Worm (Caenorhabditis elegans) whole organism, L4 larva: ENCODE data around the gene Y41C4A.9.
A peak's percentile ranks its signal among the peaks of the same experiment; 100 is the strongest.

ENCODE experiments used
- D1046.2 ChIP-seq: fragments of 200-800 bp; sonication (Bioruptor generic); IDR thresholded peaks from 2 replicates; pipeline ENCODE4 v1.3.6; 2022; ENCODE audit warnings: missing genetic modification characterization, missing compliant biosample characterization
- F37D6.2 ChIP-seq: sonication (generic microtip); optimal IDR thresholded peaks from 2 replicates; lab custom pipeline; 2016; ENCODE audit warnings: mild to moderate bottlenecking, missing genetic modification characterization, missing compliant biosample characterization
- R02D3.7 ChIP-seq: fragments of 150-350 bp; sonication (generic microtip); optimal IDR thresholded peaks from 3 replicates; lab custom pipeline; 2014; ENCODE audit warnings: missing biosample characterization, missing genetic modification characterization
- T20F7.1 ChIP-seq: fragments of 200-800 bp; sonication (Bioruptor generic); optimal IDR thresholded peaks from 2 replicates; lab custom pipeline; 2018; ENCODE audit warnings: mild to moderate bottlenecking, missing genetic modification characterization, missing compliant biosample characterization
- T26A8.4 ChIP-seq: fragments of 200-800 bp; sonication (Bioruptor generic); IDR thresholded peaks from 2 replicates; pipeline ENCODE4 v1.3.6; 2022; ENCODE audit warnings: missing genetic modification characterization, missing compliant biosample characterization
- Y105C5A.15 ChIP-seq: fragments of 200-800 bp; sonication (Bioruptor generic); IDR thresholded peaks from 2 replicates; pipeline ENCODE4 v1.3.6; 2022; ENCODE audit warnings: missing genetic modification characterization, missing compliant biosample characterization
- Y48G9A.11 ChIP-seq: fragments of 200-800 bp; sonication (Bioruptor generic); IDR thresholded peaks from 2 replicates; pipeline ENCODE4 v1.3.6; 2022; ENCODE audit warnings: missing genetic modification reagents, missing genetic modification characterization, missing compliant biosample characterization
- Y5F2A.4 ChIP-seq: fragments of 200-800 bp; sonication (Bioruptor generic); optimal IDR thresholded peaks from 2 replicates; lab custom pipeline; 2018; ENCODE audit warnings: mild to moderate bottlenecking, missing genetic modification characterization, missing compliant biosample characterization
- aha-1 ChIP-seq: fragments of 150-350 bp; peaks from one replicate; lab custom pipeline; 2014; ENCODE audit warnings: missing biosample characterization, missing genetic modification characterization
- aly-2 ChIP-seq: sonication (generic microtip); optimal IDR thresholded peaks from 2 replicates; lab custom pipeline; 2018; ENCODE audit warnings: missing biosample characterization, missing genetic modification characterization
- attf-4 ChIP-seq: sonication (generic microtip); optimal IDR thresholded peaks from 3 replicates; lab custom pipeline; 2017; ENCODE audit warnings: missing biosample characterization, missing genetic modification characterization
- ceh-20 ChIP-seq: fragments of 200-800 bp; sonication (Bioruptor generic); IDR thresholded peaks from 2 replicates; pipeline ENCODE4 v1.3.6; 2022; ENCODE audit warnings: missing genetic modification reagents, missing genetic modification characterization, missing compliant biosample characterization
- ceh-44 ChIP-seq: fragments of 200-800 bp; sonication (Bioruptor generic); IDR thresholded peaks from 2 replicates; pipeline ENCODE4 v1.3.6; 2022; ENCODE audit warnings: missing genetic modification reagents, missing genetic modification characterization, missing compliant biosample characterization
- ceh-82 ChIP-seq: sonication (generic microtip); optimal IDR thresholded peaks from 2 replicates; lab custom pipeline; 2017; ENCODE audit warnings: missing biosample characterization, missing genetic modification characterization
- cey-2 ChIP-seq: sonication (generic microtip); optimal IDR thresholded peaks from 3 replicates; lab custom pipeline; 2017; ENCODE audit warnings: missing genetic modification characterization, mild to moderate bottlenecking, missing compliant biosample characterization, antibody characterized with exemption, borderline replicate concordance; ENCODE audit not compliant: insufficient read depth
- daf-16 ChIP-seq, 3 experiments: sonication (generic microtip); optimal IDR thresholded peaks; 2 replicates each; lab custom pipeline; 2016 to 2017; ENCODE audit warnings: missing genetic modification characterization in 3 of 3, missing genetic modification reagents in 3 of 3, mild to moderate bottlenecking in 2 of 3, missing compliant biosample characterization in 2 of 3, missing biosample characterization in 1 of 3, moderate library complexity in 1 of 3
- daf-19 ChIP-seq: fragments of 200-800 bp; sonication (Bioruptor generic); conservative IDR thresholded peaks from 2 replicates; pipeline ENCODE4 v1.3.6; 2022; ENCODE audit warnings: missing genetic modification characterization, missing compliant biosample characterization
- daf-8 ChIP-seq: fragments of 200-800 bp; sonication (Bioruptor generic); IDR thresholded peaks from 2 replicates; pipeline ENCODE4 v1.3.6; 2022; ENCODE audit warnings: missing genetic modification characterization, missing compliant biosample characterization
- dmd-6 ChIP-seq: fragments of 200-800 bp; sonication (Bioruptor generic); IDR thresholded peaks from 2 replicates; pipeline ENCODE4 v1.3.6; 2022; ENCODE audit warnings: missing genetic modification reagents, missing genetic modification characterization, missing compliant biosample characterization
- duxl-1 ChIP-seq: sonication (generic microtip); optimal IDR thresholded peaks from 2 replicates; lab custom pipeline; 2016; ENCODE audit warnings: mild to moderate bottlenecking, missing genetic modification characterization, moderate library complexity, missing compliant biosample characterization; ENCODE audit not compliant: poor library complexity
- fkh-10 ChIP-seq: fragments of 150-350 bp; optimal IDR thresholded peaks from 2 replicates; lab custom pipeline; 2014; ENCODE audit warnings: missing biosample characterization, missing genetic modification reagents, missing genetic modification characterization
- gei-8 ChIP-seq: fragments of 200-800 bp; sonication (Bioruptor generic); optimal IDR thresholded peaks from 2 replicates; lab custom pipeline; 2018; ENCODE audit warnings: mild to moderate bottlenecking, missing genetic modification characterization, missing compliant biosample characterization
- hlh-30 ChIP-seq: sonication (generic microtip); optimal IDR thresholded peaks from 2 replicates; lab custom pipeline; 2017; ENCODE audit warnings: antibody characterized with exemption, mild to moderate bottlenecking, missing genetic modification characterization, missing compliant biosample characterization; ENCODE audit not compliant: insufficient read depth
- hmg-1.1 ChIP-seq: fragments of 200-800 bp; sonication (Bioruptor generic); IDR thresholded peaks from 2 replicates; pipeline ENCODE4 v1.3.6; 2022; ENCODE audit warnings: missing genetic modification reagents, missing genetic modification characterization, missing compliant biosample characterization
- lim-7 ChIP-seq: fragments of 200-800 bp; sonication (Bioruptor generic); IDR thresholded peaks from 2 replicates; pipeline ENCODE4 v1.3.6; 2022; ENCODE audit warnings: missing genetic modification characterization, missing compliant biosample characterization
- lin-13 ChIP-seq: fragments of 150-350 bp; optimal IDR thresholded peaks from 2 replicates; lab custom pipeline; 2014; ENCODE audit warnings: missing biosample characterization, missing genetic modification reagents, missing genetic modification characterization
- lin-38 ChIP-seq: fragments of 200-800 bp; sonication (Bioruptor generic); IDR thresholded peaks from 2 replicates; pipeline ENCODE4 v1.3.6; 2022; ENCODE audit warnings: missing genetic modification reagents, missing genetic modification characterization, missing compliant biosample characterization
- lin-39 ChIP-seq: fragments of 150-350 bp; optimal IDR thresholded peaks from 2 replicates; lab custom pipeline; 2014; ENCODE audit warnings: missing biosample characterization, missing genetic modification reagents, missing genetic modification characterization
- lsy-2 ChIP-seq, 2 experiments: fragments of 150-350 bp in 1 of 2; sonication (generic microtip) in 1 of 2; optimal IDR thresholded peaks; 2 replicates each; lab custom pipeline; 2014 to 2017; ENCODE audit warnings: missing biosample characterization in 2 of 2, missing genetic modification characterization in 2 of 2
- madf-5 ChIP-seq, 2 experiments: fragments of 200-800 bp; sonication (Bioruptor generic); IDR thresholded peaks; 2 replicates each; pipeline ENCODE4 v1.3.6; 2022; ENCODE audit warnings: missing compliant biosample characterization in 2 of 2, missing genetic modification characterization in 2 of 2
- nhr-111 ChIP-seq: fragments of 200-800 bp; sonication (Bioruptor generic); optimal IDR thresholded peaks from 2 replicates; lab custom pipeline; 2018; ENCODE audit warnings: mild to moderate bottlenecking, missing genetic modification characterization, missing compliant biosample characterization
- nhr-237 ChIP-seq: sonication (generic microtip); optimal IDR thresholded peaks from 2 replicates; lab custom pipeline; 2017; ENCODE audit warnings: missing biosample characterization, missing genetic modification characterization
- nhr-25 ChIP-seq: sonication (generic microtip); optimal IDR thresholded peaks from 2 replicates; lab custom pipeline; 2017; ENCODE audit warnings: missing genetic modification characterization, mild to moderate bottlenecking, missing compliant biosample characterization, antibody characterized with exemption, moderate library complexity, borderline replicate concordance; ENCODE audit not compliant: insufficient read depth
- nhr-28 ChIP-seq: fragments of 150-350 bp; optimal IDR thresholded peaks from 2 replicates; lab custom pipeline; 2014; ENCODE audit warnings: missing biosample characterization, missing genetic modification characterization
- nhr-42 ChIP-seq: fragments of 200-800 bp; sonication (Bioruptor generic); IDR thresholded peaks from 2 replicates; pipeline ENCODE4 v1.3.6; 2022; ENCODE audit warnings: missing genetic modification characterization, missing compliant biosample characterization
- pqm-1 ChIP-seq: sonication (generic microtip); optimal IDR thresholded peaks from 2 replicates; lab custom pipeline; 2017; ENCODE audit warnings: missing biosample characterization, missing genetic modification characterization
- rbr-2 ChIP-seq: sonication (generic microtip); optimal IDR thresholded peaks from 2 replicates; lab custom pipeline; 2016; ENCODE audit warnings: missing genotype, missing genetic modification characterization, missing compliant biosample characterization
- set-16 ChIP-seq: fragments of 200-800 bp; sonication (Bioruptor generic); IDR thresholded peaks from 2 replicates; pipeline ENCODE4 v1.3.6; 2022; ENCODE audit warnings: missing genetic modification reagents, missing genetic modification characterization, missing compliant biosample characterization
- snpc-4 ChIP-seq: fragments of 150-350 bp; optimal IDR thresholded peaks from 2 replicates; lab custom pipeline; 2014; ENCODE audit warnings: missing biosample characterization, missing genetic modification characterization
- spr-3 ChIP-seq: fragments of 200-800 bp; sonication (Bioruptor generic); optimal IDR thresholded peaks from 2 replicates; lab custom pipeline; 2018; ENCODE audit warnings: mild to moderate bottlenecking, missing genetic modification characterization, missing compliant biosample characterization
- tag-97 ChIP-seq: fragments of 200-800 bp; sonication (Bioruptor generic); IDR thresholded peaks from 2 replicates; pipeline ENCODE4 v1.3.6; 2022; ENCODE audit warnings: missing genetic modification characterization, missing compliant biosample characterization
- unc-39 ChIP-seq: sonication (generic microtip); optimal IDR thresholded peaks from 2 replicates; lab custom pipeline; 2017; ENCODE audit warnings: missing biosample characterization, missing genetic modification characterization
- unc-62 ChIP-seq, 3 experiments: fragments of 150-350 bp in 1 of 3; sonication (generic microtip); optimal IDR thresholded peaks in 2 of 3; peaks in 1 of 3; 1 replicate in 1 of 3; 2 replicates in 2 of 3; lab custom pipeline; 2014 to 2017; ENCODE audit warnings: missing biosample characterization in 3 of 3, missing genetic modification characterization in 3 of 3, missing genetic modification reagents in 3 of 3, missing genotype in 1 of 3
- zag-1 ChIP-seq: fragments of 150-350 bp; optimal IDR thresholded peaks from 2 replicates; lab custom pipeline; 2014; ENCODE audit warnings: missing biosample characterization, missing genetic modification characterization
- zip-11 ChIP-seq: fragments of 200-800 bp; sonication (Bioruptor generic); IDR thresholded peaks from 2 replicates; pipeline ENCODE4 v1.3.6; 2022; ENCODE audit warnings: missing genetic modification characterization, missing compliant biosample characterization
- zip-2 ChIP-seq: fragments of 150-350 bp; optimal IDR thresholded peaks from 2 replicates; lab custom pipeline; 2014; ENCODE audit warnings: missing biosample characterization, missing genetic modification characterization
- ztf-7 ChIP-seq: fragments of 150-350 bp; optimal IDR thresholded peaks from 2 replicates; lab custom pipeline; 2014; ENCODE audit warnings: missing biosample characterization, missing genetic modification characterization

Y41C4A.9 gene

DNA sequence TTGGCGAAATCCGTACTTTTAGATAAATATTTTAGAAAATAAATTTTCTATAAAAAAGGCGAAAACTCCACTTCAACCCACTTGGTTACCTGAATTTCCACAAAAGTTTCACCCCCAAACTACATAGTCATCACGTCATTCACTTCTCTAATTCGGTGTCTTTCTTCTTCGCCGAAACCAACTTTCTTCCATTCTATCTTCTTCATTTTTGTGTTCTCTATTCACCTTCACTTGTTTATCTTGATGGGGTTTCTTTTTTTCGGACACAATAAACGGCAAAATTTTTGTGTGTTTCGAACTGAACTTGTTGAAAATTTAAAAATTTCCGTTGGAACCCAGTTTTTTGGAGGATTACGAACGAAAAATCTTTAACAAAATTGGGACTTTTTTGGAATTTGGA lies 51.6 kb downstream of the Y41C4A.9 start:
- TF ChIP-seq rbr-2 (tag; lab: Kevin White, UChicago): no peak
- TF ChIP-seq T26A8.4 (GFP tag; lab: Robert Waterston, UW): no peak
- peak in 1 of 2 experiments; percentile 11 for TF ChIP-seq unc-62 (GFP tag; optimal IDR thresholded peaks at IDR 0.05 in 1 of 2; lab: Kevin White, UChicago)
- no peak for TF ChIP-seq unc-62 (tag; optimal IDR thresholded peaks at IDR 0.05; lab: Kevin White, UChicago)
- peak; percentile 38 for TF ChIP-seq aha-1 (tag; lab: Kevin White, UChicago)
- TF ChIP-seq nhr-28: peak; percentile 26
- no peak for TF ChIP-seq duxl-1 (tag; lab: Kevin White, UChicago)

DNA sequence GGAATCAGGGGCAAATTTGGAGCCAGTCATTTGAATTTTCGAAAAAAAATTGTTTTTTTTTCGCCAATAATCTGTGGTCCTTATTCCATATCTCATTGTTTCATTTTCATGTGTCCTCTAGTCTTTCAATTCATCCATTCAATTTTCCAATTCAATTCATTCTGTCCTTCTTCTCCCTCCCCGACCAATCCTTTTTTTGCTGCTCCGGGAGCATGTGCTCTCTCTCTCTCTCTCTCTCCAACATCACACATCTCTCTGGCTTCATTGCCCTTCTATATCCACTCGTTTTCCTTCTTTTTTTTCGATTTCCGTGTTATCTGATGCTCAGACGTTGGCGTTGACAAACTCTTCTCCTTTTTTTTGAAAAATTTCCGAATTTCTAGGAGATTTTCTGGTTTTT lies 55.0 kb downstream of the Y41C4A.9 start:
- TF ChIP-seq lin-38 (GFP tag; lab: Robert Waterston, UW): no peak
- TF ChIP-seq T26A8.4 (GFP tag; lab: Robert Waterston, UW): no peak
- 0 out of 2 replicates have a peak, but pooled peaks have one; percentile 42 for TF ChIP-seq hmg-1.1 (GFP tag; lab: Robert Waterston, UW)
- TF ChIP-seq unc-39 (tag; lab: Kevin White, UChicago): no peak
- no peak for TF ChIP-seq T20F7.1 (GFP tag; lab: Kevin White, UChicago)
- TF ChIP-seq Y5F2A.4 (GFP tag; lab: Kevin White, UChicago): no peak
- TF ChIP-seq lim-7: no peak
- no peak for TF ChIP-seq nhr-28
- TF ChIP-seq nhr-25: no peak
- TF ChIP-seq zag-1 (tag; lab: Kevin White, UChicago): no peak
- TF ChIP-seq aha-1 (tag; lab: Kevin White, UChicago): peak; percentile 98
- no peak for TF ChIP-seq set-16 (GFP tag; lab: Robert Waterston, UW)
- no peak for TF ChIP-seq dmd-6
- TF ChIP-seq daf-16 (GFP tag; optimal IDR thresholded peaks at IDR 0.05; lab: Kevin White, UChicago): no peak
- TF ChIP-seq daf-16 (tag; optimal IDR thresholded peaks at IDR 0.05; lab: Kevin White, UChicago): no peak
- no peak for TF ChIP-seq snpc-4 (tag; lab: Kevin White, UChicago)
- no peak for TF ChIP-seq pqm-1
- TF ChIP-seq daf-8: no peak
- TF ChIP-seq hlh-30: peak; percentile 1
- TF ChIP-seq nhr-42 (GFP tag; lab: Robert Waterston, UW): no peak
- TF ChIP-seq nhr-237 (tag; lab: Kevin White, UChicago): no peak
- TF ChIP-seq ceh-20 (GFP tag; lab: Robert Waterston, UW): no peak
- no peak for TF ChIP-seq madf-5 (GFP tag; IDR thresholded peaks at IDR 0.05; lab: Robert Waterston, UW)
- no peak for TF ChIP-seq daf-19 (GFP tag; lab: Robert Waterston, UW)
- no peak for TF ChIP-seq zip-11 (GFP tag; lab: Robert Waterston, UW)
- TF ChIP-seq Y105C5A.15 (GFP tag; lab: Robert Waterston, UW): no peak
- no peak for TF ChIP-seq zip-2
- TF ChIP-seq spr-3 (GFP tag; lab: Kevin White, UChicago): no peak
- TF ChIP-seq ceh-44: no peak
- TF ChIP-seq gei-8 (GFP tag; lab: Kevin White, UChicago): no peak
- no peak for TF ChIP-seq R02D3.7 (tag; lab: Kevin White, UChicago)
- TF ChIP-seq cey-2 (tag; lab: Kevin White, UChicago): no peak
- no peak for TF ChIP-seq Y48G9A.11 (GFP tag; lab: Robert Waterston, UW)
- no peak for TF ChIP-seq lin-13
- TF ChIP-seq ztf-7 (tag; lab: Kevin White, UChicago): no peak
- TF ChIP-seq nhr-111 (GFP tag; lab: Kevin White, UChicago): no peak
- peak; percentile 20 for TF ChIP-seq fkh-10
- no peak for TF ChIP-seq tag-97
- no peak for TF ChIP-seq attf-4
- TF ChIP-seq aly-2 (tag; lab: Kevin White, UChicago): no peak
- TF ChIP-seq lsy-2 (tag; optimal IDR thresholded peaks at IDR 0.05; lab: Kevin White, UChicago): peak in 1 of 2 experiments; percentile 1
- TF ChIP-seq D1046.2 (GFP tag; lab: Robert Waterston, UW): no peak
- no peak for TF ChIP-seq ceh-82 (tag; lab: Kevin White, UChicago)
- TF ChIP-seq lin-39 (tag; lab: Kevin White, UChicago): no peak
- TF ChIP-seq F37D6.2 (tag; lab: Kevin White, UChicago): no peak
